Fruit fly (Drosophila melanogaster) whole organism, adult: ENCODE data around the gene CG14840.

Experiments
- CG11617 ChIP-seq: fragments of 200-800 bp; sonication (Bioruptor generic); optimal IDR thresholded peaks from 2 replicates; lab custom pipeline; 2017; ENCODE audit warnings: mild to moderate bottlenecking, missing biosample characterization, missing genetic modification reagents, missing genetic modification characterization
- CG12768 ChIP-seq: fragments of 200-800 bp; sonication (Bioruptor generic); optimal IDR thresholded peaks from 2 replicates; lab custom pipeline; 2017; ENCODE audit warnings: missing biosample characterization, missing genetic modification characterization, mild to moderate bottlenecking, moderate library complexity, missing genetic modification reagents
- CG14711 ChIP-seq: fragments of 200-800 bp; sonication (Bioruptor generic); optimal IDR thresholded peaks from 2 replicates; lab custom pipeline; 2018; ENCODE audit warnings: missing biosample characterization, mild to moderate bottlenecking, missing genetic modification characterization, moderate library complexity
- CG1620 ChIP-seq: fragments of 200-800 bp; sonication (Bioruptor generic); optimal IDR thresholded peaks from 2 replicates; lab custom pipeline; 2016; ENCODE audit warnings: missing biosample characterization, missing genetic modification characterization
- CG33017 ChIP-seq: fragments of 200-800 bp; sonication (Bioruptor generic); optimal IDR thresholded peaks from 2 replicates; lab custom pipeline; 2018; ENCODE audit warnings: missing biosample characterization, mild to moderate bottlenecking, missing genetic modification characterization, moderate library complexity
- CG5204 ChIP-seq: fragments of 200-800 bp; sonication (Bioruptor generic); optimal IDR thresholded peaks from 2 replicates; lab custom pipeline; 2016; ENCODE audit warnings: missing biosample characterization, missing genetic modification characterization
- CG7045 ChIP-seq: fragments of 200-800 bp; sonication (Bioruptor generic); optimal IDR thresholded peaks from 2 replicates; lab custom pipeline; 2017; ENCODE audit warnings: missing biosample characterization, mild to moderate bottlenecking, missing genetic modification characterization
- CG7101 ChIP-seq: fragments of 200-800 bp; sonication (Bioruptor generic); optimal IDR thresholded peaks from 2 replicates; lab custom pipeline; 2018; ENCODE audit warnings: missing biosample characterization, mild to moderate bottlenecking, missing genetic modification characterization, moderate library complexity
- Clk ChIP-seq: fragments of 200-800 bp; sonication (Bioruptor generic); optimal IDR thresholded peaks from 2 replicates; lab custom pipeline; 2017; ENCODE audit warnings: missing biosample characterization, missing genetic modification characterization
- Crg-1 ChIP-seq: fragments of 200-800 bp; sonication (Bioruptor generic); optimal IDR thresholded peaks from 2 replicates; lab custom pipeline; 2016; ENCODE audit warnings: missing biosample characterization, missing genetic modification characterization
- Hr96 ChIP-seq: fragments of 200-800 bp; sonication (Bioruptor generic); optimal IDR thresholded peaks from 2 replicates; lab custom pipeline; 2016; ENCODE audit warnings: missing biosample characterization, missing genetic modification characterization
- Mnt ChIP-seq: fragments of 200-800 bp; sonication (Bioruptor generic); optimal IDR thresholded peaks from 2 replicates; lab custom pipeline; 2016; ENCODE audit warnings: missing biosample characterization, mild to moderate bottlenecking, missing genetic modification characterization
- bab1 ChIP-seq: fragments of 200-800 bp; sonication (Bioruptor generic); optimal IDR thresholded peaks from 3 replicates; lab custom pipeline; 2019; ENCODE audit warnings: missing biosample characterization, mild to moderate bottlenecking, missing genetic modification characterization, moderate library complexity
- cic ChIP-seq: fragments of 200-800 bp; sonication (Bioruptor generic); optimal IDR thresholded peaks from 2 replicates; lab custom pipeline; 2017; ENCODE audit warnings: missing biosample characterization, mild to moderate bottlenecking, missing genetic modification characterization, moderate library complexity
- cnc ChIP-seq, 2 experiments: fragments of >200 bp; optimal IDR thresholded peaks; 2 replicates each; lab custom pipeline; 2017
- kay ChIP-seq: fragments of 200-800 bp; sonication (Bioruptor generic); peaks from one replicate; lab custom pipeline; 2016; ENCODE audit warnings: missing biosample characterization, missing genetic modification characterization, borderline replicate concordance
- ovo ChIP-seq: fragments of 200-800 bp; sonication (Bioruptor generic); optimal IDR thresholded peaks from 2 replicates; lab custom pipeline; 2016; ENCODE audit warnings: missing biosample characterization, missing genetic modification characterization
- pad ChIP-seq: fragments of 200-800 bp; sonication (Bioruptor generic); optimal IDR thresholded peaks from 3 replicates; lab custom pipeline; 2017; ENCODE audit warnings: missing biosample characterization, missing genetic modification characterization, mild to moderate bottlenecking, moderate library complexity, missing genetic modification reagents
- tj ChIP-seq: fragments of 200-800 bp; sonication (Bioruptor generic); optimal IDR thresholded peaks from 3 replicates; lab custom pipeline; 2017; ENCODE audit warnings: missing biosample characterization, mild to moderate bottlenecking, missing genetic modification characterization, moderate library complexity
- toe ChIP-seq: fragments of 200-800 bp; sonication (Bioruptor generic); optimal IDR thresholded peaks from 2 replicates; lab custom pipeline; 2016; ENCODE audit warnings: missing biosample characterization, missing genetic modification characterization

The CG14840 gene

dm6 chr3R:14229045-14229444, 32.0 kb downstream of the CG14840 start, which contains the start of gene CG9624:
Gene CG9624, minus strand, starts transcription at chr3R:14229145.
- TF ChIP-seq CG12768 (GFP tag; lab: Kevin White, UChicago), result no peak
- TF ChIP-seq cnc (optimal IDR thresholded peaks at IDR 0.05; lab: Kevin White, UChicago), result no peak
- no peak for TF ChIP-seq CG7101 (tag; lab: Kevin White, UChicago)
- no peak for TF ChIP-seq CG33017 (tag; lab: Kevin White, UChicago)
- no peak for TF ChIP-seq cic (GFP tag; lab: Kevin White, UChicago)
- no peak for TF ChIP-seq CG11617 (GFP tag; lab: Kevin White, UChicago)
- TF ChIP-seq ovo (GFP tag; lab: Kevin White, UChicago), result no peak
- no peak for TF ChIP-seq Mnt (GFP tag; lab: Kevin White, UChicago)

dm6 chr3R:14226662-14227061, 34.4 kb downstream of the CG14840 start, which contains the start of gene CG9631:
Gene CG9631, minus strand, starts transcription at chr3R:14226762.
- TF ChIP-seq toe (GFP tag; lab: Kevin White, UChicago) (no peak), bab1 (GFP tag; lab: Kevin White, UChicago) (no peak), CG7045 (GFP tag; lab: Kevin White, UChicago) (no peak), cnc (optimal IDR thresholded peaks at IDR 0.05; lab: Kevin White, UChicago) (no peak), ovo (GFP tag; lab: Kevin White, UChicago) (no peak), Crg-1 (GFP tag; lab: Kevin White, UChicago) (no peak), cic (GFP tag; lab: Kevin White, UChicago) (peak; percentile 80), Hr96 (no peak)

- TF ChIP-seq CG7045 (GFP tag; lab: Kevin White, UChicago) (no peak), cic (GFP tag; lab: Kevin White, UChicago) (no peak), CG33017 (tag; lab: Kevin White, UChicago) (peak; percentile 22), Clk (GFP tag; lab: Kevin White, UChicago) (no peak), pad (no peak), kay (GFP tag; lab: Kevin White, UChicago) (no peak), CG14711 (tag; lab: Kevin White, UChicago) (peak; percentile 34), CG7101 (tag; lab: Kevin White, UChicago) (no peak), CG1620 (GFP tag; lab: Kevin White, UChicago) (no peak), Mnt (GFP tag; lab: Kevin White, UChicago) (no peak)
Observed at dm6 chr3R:14224105-14224574, 36.9 kb downstream of the CG14840 start, which contains the start of gene Sp212. Gene Sp212, minus strand, starts transcription at chr3R:14224155.

- peak; percentile 24 for TF ChIP-seq kay (GFP tag; lab: Kevin White, UChicago)
- no peak for TF ChIP-seq CG33017 (tag; lab: Kevin White, UChicago)
Observed at dm6 chr3R:14221484-14221883, 39.5 kb downstream of the CG14840 start, which contains the start of gene CG33109. Gene CG33109, minus strand, starts transcription at chr3R:14221584.

- TF ChIP-seq CG7045 (GFP tag; lab: Kevin White, UChicago), result no peak
- peak; percentile 36 for TF ChIP-seq cic (GFP tag; lab: Kevin White, UChicago)
- peak; percentile 2 for TF ChIP-seq Mnt (GFP tag; lab: Kevin White, UChicago)
- TF ChIP-seq CG12768 (GFP tag; lab: Kevin White, UChicago), result no peak
- no peak for TF ChIP-seq ovo (GFP tag; lab: Kevin White, UChicago)
- TF ChIP-seq CG11617 (GFP tag; lab: Kevin White, UChicago), result no peak
Observed at dm6 chr3R:14220105-14220504, 40.9 kb downstream of the CG14840 start, which contains the start of gene CG31326. Gene CG31326, minus strand, starts transcription at chr3R:14220205.

- TF ChIP-seq CG5204 (GFP tag; lab: Kevin White, UChicago), result peak; percentile 46
- no peak for TF ChIP-seq bab1 (GFP tag; lab: Kevin White, UChicago)
- TF ChIP-seq CG12768 (GFP tag; lab: Kevin White, UChicago), result peak; percentile 52
- TF ChIP-seq CG7101 (tag; lab: Kevin White, UChicago), result peak; percentile 54
- TF ChIP-seq cic (GFP tag; lab: Kevin White, UChicago), result peak; percentile 63
- TF ChIP-seq kay (GFP tag; lab: Kevin White, UChicago), result peak; percentile 71
- TF ChIP-seq CG1620 (GFP tag; lab: Kevin White, UChicago), result no peak
- TF ChIP-seq CG33017 (tag; lab: Kevin White, UChicago), result peak; percentile 62
- peak; percentile 8 for TF ChIP-seq tj (GFP tag; lab: Kevin White, UChicago)
- TF ChIP-seq Hr96, result no peak
- TF ChIP-seq CG7045 (GFP tag; lab: Kevin White, UChicago), result peak; percentile 44
- no peak for TF ChIP-seq Crg-1 (GFP tag; lab: Kevin White, UChicago)
- peak; percentile 64 for TF ChIP-seq CG14711 (tag; lab: Kevin White, UChicago)
- peak; percentile 14 for TF ChIP-seq pad
Observed at dm6 chr3R:14217839-14218238, 43.2 kb downstream of the CG14840 start, which contains the start of gene CG9649. Gene CG9649, minus strand, starts transcription at chr3R:14217882.

dm6 chr3R:14214776-14215175, 46.2 kb downstream of the CG14840 start, which contains the start of gene Dop1R1:
Gene Dop1R1, minus strand, starts transcription at chr3R:14214810.
- no peak for TF ChIP-seq Crg-1 (GFP tag; lab: Kevin White, UChicago)
- TF ChIP-seq tj (GFP tag; lab: Kevin White, UChicago), result no peak
- no peak for TF ChIP-seq Mnt (GFP tag; lab: Kevin White, UChicago)
- no peak for TF ChIP-seq CG7101 (tag; lab: Kevin White, UChicago)
- TF ChIP-seq Hr96, result no peak
